Worm (Caenorhabditis elegans) whole organism, dauer: ENCODE results near the gene pqn-48.

Experiments
- unc-62 ChIP-seq: sonication (generic microtip); optimal IDR thresholded peaks from 2 replicates; lab custom pipeline; 2017; ENCODE audit warnings: missing biosample characterization, missing genetic modification reagents, missing genetic modification characterization

The pqn-48 gene

ce11 chrII:4038541-4038940, at the start of gene pqn-48:
TSS of gene pqn-48 (plus strand) at chrII:4038884.
- TF ChIP-seq unc-62 (GFP tag; lab: Kevin White, UChicago), result no peak

DNA sequence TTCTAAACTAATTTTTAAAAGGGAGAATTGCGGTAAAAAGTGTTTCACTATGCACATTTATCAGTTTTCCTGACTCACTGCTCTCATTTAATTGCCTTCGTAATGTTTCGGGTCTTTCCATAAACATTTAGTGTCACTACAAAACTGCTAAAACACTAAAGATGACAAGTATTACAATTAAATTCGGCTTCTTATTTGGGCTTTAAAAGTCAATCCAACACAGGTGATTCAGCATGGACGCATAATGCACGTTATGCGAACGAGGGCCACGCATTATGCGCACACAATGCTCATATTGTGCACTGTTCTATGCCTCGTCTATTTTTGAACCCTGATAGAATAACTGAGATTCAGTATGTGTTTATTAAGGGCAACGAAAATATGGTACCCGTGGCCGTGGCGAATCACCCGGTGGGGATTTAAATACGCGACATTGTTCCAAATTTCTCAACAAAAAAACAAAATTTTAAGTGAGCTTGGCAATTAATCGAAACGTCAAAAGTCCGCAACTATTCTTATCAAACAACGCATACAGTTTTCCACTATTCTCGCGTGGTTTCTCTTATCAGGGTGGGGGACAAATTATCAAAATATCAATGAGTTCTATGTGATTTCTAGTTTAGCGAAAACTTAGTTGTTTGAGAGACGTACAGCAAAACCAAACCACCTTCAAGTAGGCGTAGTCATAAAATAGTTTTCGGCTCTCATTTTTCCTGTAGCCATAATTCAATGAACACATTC, 48.9 kb upstream of the pqn-48 start, which contains the start of gene Y14H12A.2:
TSS of gene Y14H12A.2 (minus strand) at position 51 of the 741 bp plus-strand sequence.
- TF ChIP-seq unc-62 (GFP tag; lab: Kevin White, UChicago), result no peak

DNA sequence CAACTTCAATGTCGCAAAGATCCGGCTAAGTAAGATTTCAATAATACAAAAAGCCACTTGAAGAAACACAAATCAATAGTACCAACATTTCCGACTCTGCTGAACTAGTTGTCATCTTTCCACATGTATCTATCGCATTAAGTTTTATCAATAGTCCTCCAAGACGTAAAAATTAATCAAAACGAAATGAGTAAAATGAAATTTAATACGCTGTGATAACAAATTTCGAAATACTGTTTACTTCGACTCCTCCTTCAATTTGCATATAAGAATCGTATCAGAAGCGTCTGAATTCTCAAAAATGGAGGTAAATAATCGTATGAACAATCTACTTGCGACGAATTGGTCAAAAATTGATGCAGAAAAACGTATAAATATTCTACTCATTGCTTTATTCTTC, 48.0 kb upstream of the pqn-48 start:
- TF ChIP-seq unc-62 (GFP tag; lab: Kevin White, UChicago), result no peak

DNA sequence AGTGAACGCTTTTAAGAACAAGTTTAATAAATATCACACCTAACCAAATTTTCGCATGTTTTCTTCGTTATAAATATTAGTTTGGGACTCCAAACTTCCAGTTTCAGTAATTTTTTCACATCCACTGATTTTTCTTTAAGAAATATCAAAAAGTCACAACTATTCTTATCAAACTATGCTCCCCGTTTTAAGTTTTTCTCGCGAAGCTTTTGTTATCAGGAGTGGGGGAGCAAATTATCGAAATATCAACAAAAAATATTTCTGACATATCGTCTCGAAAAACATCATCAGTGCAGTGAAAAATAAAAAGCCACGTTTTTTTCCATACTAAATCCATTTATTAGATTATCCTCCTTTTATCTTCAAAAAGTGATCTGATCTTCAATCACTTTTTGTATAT, 46.7 kb upstream of the pqn-48 start:
- no peak for TF ChIP-seq unc-62 (GFP tag; lab: Kevin White, UChicago)

ce11 chrII:3992660-3993245, 45.9 kb upstream of the pqn-48 start, which contains the start of gene Y14H12A.1:
TSS of gene Y14H12A.1 (plus strand) at chrII:3993195.
- no peak for TF ChIP-seq unc-62 (GFP tag; lab: Kevin White, UChicago)

ce11 chrII:3996005-3996404, 42.7 kb upstream of the pqn-48 start, which contains the start of gene clc-22:
TSS of gene clc-22 (minus strand) at chrII:3996075.
- TF ChIP-seq unc-62 (GFP tag; lab: Kevin White, UChicago), result no peak

- no peak for TF ChIP-seq unc-62 (GFP tag; lab: Kevin White, UChicago)
Observed at ce11 chrII:3999537-3999936, 39.1 kb upstream of the pqn-48 start.

DNA sequence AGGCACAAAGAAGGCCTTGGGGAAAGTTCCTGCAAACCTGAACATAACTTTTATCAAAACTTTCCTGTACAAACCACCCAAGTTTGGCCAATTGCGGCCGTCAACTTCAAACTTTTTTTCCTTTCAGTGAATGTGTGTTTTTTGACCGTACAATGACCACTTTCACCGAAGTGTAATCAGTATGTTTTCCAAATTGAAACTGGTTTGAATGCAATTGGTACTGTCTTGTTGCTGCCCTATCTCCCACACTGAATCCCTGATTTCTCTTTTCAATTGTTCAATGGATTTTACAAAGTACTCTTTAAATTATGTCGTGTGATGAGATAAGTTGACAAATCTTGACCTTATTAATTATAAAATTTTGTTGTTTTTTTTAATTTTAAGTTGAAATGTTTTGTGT, 38.3 kb upstream of the pqn-48 start:
- TF ChIP-seq unc-62 (GFP tag; lab: Kevin White, UChicago), result no peak

- no peak for TF ChIP-seq unc-62 (GFP tag; lab: Kevin White, UChicago)
Observed at ce11 chrII:4002134-4002533, 36.5 kb upstream of the pqn-48 start.

DNA sequence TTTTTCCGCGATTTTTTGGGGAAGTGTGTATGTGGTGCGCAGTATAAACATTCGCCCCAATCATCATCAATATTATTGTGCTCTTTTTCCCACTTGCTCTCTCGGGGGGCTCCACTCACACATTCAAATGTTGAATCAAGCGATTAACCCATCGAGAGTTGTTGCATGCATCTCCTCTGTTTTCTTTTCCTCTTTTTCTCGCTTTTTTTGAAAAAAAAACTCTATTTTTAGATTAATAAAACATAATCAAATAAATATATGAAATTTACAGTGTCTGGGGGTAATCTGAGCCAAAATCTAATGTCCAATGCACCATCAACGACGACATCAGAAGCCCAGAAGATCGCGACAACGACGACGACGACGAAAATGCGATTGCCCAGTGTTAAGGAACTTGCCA, 34.1 kb upstream of the pqn-48 start, which contains the start of gene ephx-1:
TSS of gene ephx-1 (plus strand) at position 301 of the 400 bp plus-strand sequence.
- TF ChIP-seq unc-62 (GFP tag; lab: Kevin White, UChicago), result no peak

DNA sequence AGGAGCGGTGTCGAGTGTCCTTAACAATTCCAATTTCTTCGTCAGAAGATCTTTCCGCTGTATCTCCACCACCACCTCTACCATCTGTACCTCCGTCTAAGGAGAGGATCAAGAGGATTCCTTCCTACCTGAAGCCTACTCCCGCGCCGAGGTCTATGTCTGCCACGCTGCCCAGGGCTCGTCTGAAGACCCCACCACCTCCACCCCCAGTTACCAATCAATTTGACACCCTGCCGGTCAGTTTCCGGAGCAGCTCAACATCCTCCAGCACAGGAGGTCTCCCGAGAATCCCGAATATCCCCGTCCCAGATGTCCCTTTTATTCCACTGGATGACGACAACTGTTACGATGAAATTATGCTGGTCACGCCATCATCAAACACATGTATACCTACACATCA, 30.7 kb upstream of the pqn-48 start:
- TF ChIP-seq unc-62 (GFP tag; lab: Kevin White, UChicago), result no peak

ce11 chrII:4011518-4011917, 27.2 kb upstream of the pqn-48 start:
- no peak for TF ChIP-seq unc-62 (GFP tag; lab: Kevin White, UChicago)

ce11 chrII:4018617-4019016, 20.1 kb upstream of the pqn-48 start, which contains the start of gene K07D4.6:
TSS of gene K07D4.6 (minus strand) at chrII:4018717.
- no peak for TF ChIP-seq unc-62 (GFP tag; lab: Kevin White, UChicago)

ce11 chrII:4025462-4025861, 13.2 kb upstream of the pqn-48 start, which contains the start of gene K07D4.5:
TSS of gene K07D4.5 (minus strand) at chrII:4025562.
- TF ChIP-seq unc-62 (GFP tag; lab: Kevin White, UChicago), result no peak

DNA sequence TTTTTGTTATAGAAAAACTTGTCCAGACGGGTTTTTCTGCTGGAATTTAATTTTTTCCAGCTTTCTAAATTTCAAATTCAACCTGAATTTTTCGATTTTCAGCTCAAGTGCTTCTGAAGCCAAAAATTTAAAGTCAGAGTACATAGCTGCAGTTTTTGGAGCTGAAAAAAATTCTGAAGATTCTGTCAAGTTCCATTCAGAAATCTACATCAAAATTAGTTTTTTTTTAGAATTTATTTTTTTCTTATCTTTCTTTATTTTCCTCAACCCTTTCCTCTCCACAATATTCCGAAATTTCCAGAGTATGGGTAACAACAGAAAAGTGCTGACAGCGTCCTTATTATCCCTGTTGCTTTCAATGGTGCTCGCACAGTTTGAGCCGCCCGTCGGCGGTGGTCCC, 10.4 kb upstream of the pqn-48 start, which contains the start of gene K07D4.9:
TSS of gene K07D4.9 (plus strand) at position 301 of the 400 bp plus-strand sequence.
- no peak for TF ChIP-seq unc-62 (GFP tag; lab: Kevin White, UChicago)

ce11 chrII:4032293-4032692, 6.4 kb upstream of the pqn-48 start, which contains the start of gene K07D4.4:
TSS of gene K07D4.4 (minus strand) at chrII:4032393.
- TF ChIP-seq unc-62 (GFP tag; lab: Kevin White, UChicago), result no peak
